Fruit fly (Drosophila melanogaster): Measurements from ENCODE around the gene Lcp65Ac.

DNA sequence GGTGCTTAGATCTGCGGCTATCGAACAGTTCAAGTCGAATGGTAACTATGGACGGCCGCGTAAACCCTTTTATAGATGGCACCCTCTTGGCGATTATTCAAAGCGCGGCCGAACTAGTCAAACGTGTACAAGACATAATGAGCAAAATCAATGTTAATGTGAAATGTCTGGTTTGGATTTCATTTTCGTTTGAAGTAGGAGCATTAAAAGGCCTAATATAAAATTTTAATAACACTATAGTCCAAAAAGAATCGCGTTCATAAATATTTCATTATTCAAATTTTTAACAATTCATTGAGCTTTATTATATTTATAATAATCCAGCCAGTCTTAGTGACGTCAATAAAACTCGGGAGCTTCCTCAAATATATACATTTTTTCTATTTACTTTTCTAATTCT, 13.7 kb upstream of the Lcp65Ac start, which contains the start of gene Lcp65Ag3:
- no peak for TF ChIP-seq Vsx2 (GFP tag; optimal IDR thresholded peaks at IDR 0.05; ENCODE audit: partially characterized antibody)
- no peak for TF ChIP-seq lola (GFP tag; optimal IDR thresholded peaks at IDR 0.05)
- no peak for TF ChIP-seq Abd-B (GFP tag; optimal IDR thresholded peaks at IDR 0.05)
- TF ChIP-seq Dif (GFP tag; optimal IDR thresholded peaks at IDR 0.05; ENCODE audit: partially characterized antibody), result no peak
- TF ChIP-seq usp (GFP tag; optimal IDR thresholded peaks at IDR 0.05), result no peak
- no peak for TF ChIP-seq Rel (GFP tag; optimal IDR thresholded peaks at IDR 0.05)
- no peak for TF ChIP-seq Rel (tag; optimal IDR thresholded peaks at IDR 0.05)
- no peak for TF ChIP-seq psq (GFP tag; optimal IDR thresholded peaks at IDR 0.05)
- no peak for TF ChIP-seq OdsH (GFP tag; optimal IDR thresholded peaks at IDR 0.05)
